Worm (Caenorhabditis elegans) whole organism, L4 larva: ENCODE data around the gene Y48A6B.14.

Experiments used
- F26F4.8 ChIP-seq: fragments of 200-800 bp; sonication (Bioruptor generic); conservative IDR thresholded peaks from 2 replicates; pipeline ENCODE4 v1.3.6; 2022; ENCODE audit warnings: missing genetic modification characterization, missing compliant biosample characterization
- F37D6.2 ChIP-seq: sonication (generic microtip); optimal IDR thresholded peaks from 2 replicates; lab custom pipeline; 2016; ENCODE audit warnings: mild to moderate bottlenecking, missing genetic modification characterization, missing compliant biosample characterization
- ZK337.2 ChIP-seq: fragments of 200-800 bp; sonication (Bioruptor generic); IDR thresholded peaks from 2 replicates; pipeline ENCODE4 v1.3.6; 2022; ENCODE audit warnings: missing genetic modification reagents, missing genetic modification characterization, missing compliant biosample characterization
- aha-1 ChIP-seq: fragments of 150-350 bp; peaks from one replicate; lab custom pipeline; 2014; ENCODE audit warnings: missing biosample characterization, missing genetic modification characterization
- aly-2 ChIP-seq: sonication (generic microtip); optimal IDR thresholded peaks from 2 replicates; lab custom pipeline; 2018; ENCODE audit warnings: missing biosample characterization, missing genetic modification characterization
- ceh-20 ChIP-seq: fragments of 200-800 bp; sonication (Bioruptor generic); IDR thresholded peaks from 2 replicates; pipeline ENCODE4 v1.3.6; 2022; ENCODE audit warnings: missing genetic modification reagents, missing genetic modification characterization, missing compliant biosample characterization
- ceh-82 ChIP-seq: sonication (generic microtip); optimal IDR thresholded peaks from 2 replicates; lab custom pipeline; 2017; ENCODE audit warnings: missing biosample characterization, missing genetic modification characterization
- ces-1 ChIP-seq: fragments of 150-350 bp; sonication (generic microtip); optimal IDR thresholded peaks from 4 replicates; lab custom pipeline; 2014; ENCODE audit warnings: missing biosample characterization, missing genetic modification reagents, missing genetic modification characterization
- cey-2 ChIP-seq: sonication (generic microtip); optimal IDR thresholded peaks from 3 replicates; lab custom pipeline; 2017; ENCODE audit warnings: missing genetic modification characterization, mild to moderate bottlenecking, missing compliant biosample characterization, antibody characterized with exemption, borderline replicate concordance; ENCODE audit not compliant: insufficient read depth
- daf-16 ChIP-seq, 3 experiments: sonication (generic microtip); optimal IDR thresholded peaks; 2 replicates each; lab custom pipeline; 2016 to 2017; ENCODE audit warnings: missing genetic modification characterization in 3 of 3, missing genetic modification reagents in 3 of 3, mild to moderate bottlenecking in 2 of 3, missing compliant biosample characterization in 2 of 3, missing biosample characterization in 1 of 3, moderate library complexity in 1 of 3
- dmd-8 ChIP-seq: fragments of 200-800 bp; sonication (Bioruptor generic); IDR thresholded peaks from 2 replicates; pipeline ENCODE4 v1.3.6; 2022; ENCODE audit warnings: missing genetic modification characterization, missing compliant biosample characterization
- dve-1 ChIP-seq: sonication (generic microtip); optimal IDR thresholded peaks from 2 replicates; lab custom pipeline; 2017; ENCODE audit warnings: antibody characterized with exemption, mild to moderate bottlenecking, missing genetic modification characterization, missing compliant biosample characterization; ENCODE audit not compliant: insufficient read depth
- fkh-10 ChIP-seq: fragments of 150-350 bp; optimal IDR thresholded peaks from 2 replicates; lab custom pipeline; 2014; ENCODE audit warnings: missing biosample characterization, missing genetic modification reagents, missing genetic modification characterization
- hif-1 ChIP-seq, 2 experiments: sonication (generic microtip); optimal IDR thresholded peaks; 2 replicates each; lab custom pipeline; 2016 to 2017; ENCODE audit warnings: missing compliant biosample characterization in 2 of 2, missing genetic modification characterization in 2 of 2, missing genetic modification reagents in 2 of 2, missing genotype in 2 of 2, mild to moderate bottlenecking in 1 of 2
- hlh-30 ChIP-seq: sonication (generic microtip); optimal IDR thresholded peaks from 2 replicates; lab custom pipeline; 2017; ENCODE audit warnings: antibody characterized with exemption, mild to moderate bottlenecking, missing genetic modification characterization, missing compliant biosample characterization; ENCODE audit not compliant: insufficient read depth
- lin-13 ChIP-seq: fragments of 150-350 bp; optimal IDR thresholded peaks from 2 replicates; lab custom pipeline; 2014; ENCODE audit warnings: missing biosample characterization, missing genetic modification reagents, missing genetic modification characterization
- lin-15B ChIP-seq: fragments of 150-350 bp; sonication (generic microtip); optimal IDR thresholded peaks from 3 replicates; lab custom pipeline; 2014; ENCODE audit warnings: missing biosample characterization, missing genetic modification characterization
- lin-38 ChIP-seq: fragments of 200-800 bp; sonication (Bioruptor generic); IDR thresholded peaks from 2 replicates; pipeline ENCODE4 v1.3.6; 2022; ENCODE audit warnings: missing genetic modification reagents, missing genetic modification characterization, missing compliant biosample characterization
- mdl-1 ChIP-seq, 2 experiments: fragments of 150-350 bp in 1 of 2; sonication (generic microtip) in 1 of 2; optimal IDR thresholded peaks; 2 replicates each; lab custom pipeline; 2014 to 2017; ENCODE audit warnings: missing biosample characterization in 2 of 2, missing genetic modification characterization in 2 of 2
- nhr-10 ChIP-seq: fragments of 150-350 bp; optimal IDR thresholded peaks from 2 replicates; lab custom pipeline; 2014; ENCODE audit warnings: missing biosample characterization, missing genetic modification characterization
- nhr-102 ChIP-seq: sonication (generic microtip); optimal IDR thresholded peaks from 2 replicates; lab custom pipeline; 2016; ENCODE audit warnings: mild to moderate bottlenecking, missing genetic modification characterization, moderate library complexity, missing compliant biosample characterization
- nhr-237 ChIP-seq: sonication (generic microtip); optimal IDR thresholded peaks from 2 replicates; lab custom pipeline; 2017; ENCODE audit warnings: missing biosample characterization, missing genetic modification characterization
- nhr-25 ChIP-seq: sonication (generic microtip); optimal IDR thresholded peaks from 2 replicates; lab custom pipeline; 2017; ENCODE audit warnings: missing genetic modification characterization, mild to moderate bottlenecking, missing compliant biosample characterization, antibody characterized with exemption, moderate library complexity, borderline replicate concordance; ENCODE audit not compliant: insufficient read depth
- nhr-6 ChIP-seq: fragments of 150-350 bp; optimal IDR thresholded peaks from 2 replicates; lab custom pipeline; 2014; ENCODE audit warnings: missing biosample characterization, missing genetic modification characterization
- nhr-76 ChIP-seq: fragments of 150-350 bp; optimal IDR thresholded peaks from 2 replicates; lab custom pipeline; 2014; ENCODE audit warnings: missing biosample characterization, missing genetic modification characterization
- pha-4 ChIP-seq, 2 experiments: fragments of 150-350 bp in 1 of 2; fragments of 200-800 bp in 1 of 2; sonication (Bioruptor generic) in 1 of 2; IDR thresholded peaks in 1 of 2; optimal IDR thresholded peaks in 1 of 2; 2 replicates each; pipeline versions ENCODE4 v1.3.6 to Lab custom; 2014 to 2022; ENCODE audit warnings: missing genetic modification characterization in 2 of 2, missing genetic modification reagents in 2 of 2, missing biosample characterization in 1 of 2, missing compliant biosample characterization in 1 of 2
- rbr-2 ChIP-seq: sonication (generic microtip); optimal IDR thresholded peaks from 2 replicates; lab custom pipeline; 2016; ENCODE audit warnings: missing genotype, missing genetic modification characterization, missing compliant biosample characterization
- saeg-2 ChIP-seq: fragments of 200-800 bp; sonication (Bioruptor generic); IDR thresholded peaks from 2 replicates; pipeline ENCODE4 v1.3.6; 2022; ENCODE audit warnings: missing genetic modification reagents, missing genetic modification characterization, missing compliant biosample characterization
- snpc-4 ChIP-seq: fragments of 150-350 bp; optimal IDR thresholded peaks from 2 replicates; lab custom pipeline; 2014; ENCODE audit warnings: missing biosample characterization, missing genetic modification characterization
- tag-97 ChIP-seq: fragments of 200-800 bp; sonication (Bioruptor generic); IDR thresholded peaks from 2 replicates; pipeline ENCODE4 v1.3.6; 2022; ENCODE audit warnings: missing genetic modification characterization, missing compliant biosample characterization
- unc-62 ChIP-seq, 3 experiments: fragments of 150-350 bp in 1 of 3; sonication (generic microtip); optimal IDR thresholded peaks in 2 of 3; peaks in 1 of 3; 1 replicate in 1 of 3; 2 replicates in 2 of 3; lab custom pipeline; 2014 to 2017; ENCODE audit warnings: missing biosample characterization in 3 of 3, missing genetic modification characterization in 3 of 3, missing genetic modification reagents in 3 of 3, missing genotype in 1 of 3
- ztf-11 ChIP-seq: fragments of 150-350 bp; optimal IDR thresholded peaks from 2 replicates; lab custom pipeline; 2014; ENCODE audit warnings: missing biosample characterization, missing genetic modification characterization

The Y48A6B.14 gene

DNA sequence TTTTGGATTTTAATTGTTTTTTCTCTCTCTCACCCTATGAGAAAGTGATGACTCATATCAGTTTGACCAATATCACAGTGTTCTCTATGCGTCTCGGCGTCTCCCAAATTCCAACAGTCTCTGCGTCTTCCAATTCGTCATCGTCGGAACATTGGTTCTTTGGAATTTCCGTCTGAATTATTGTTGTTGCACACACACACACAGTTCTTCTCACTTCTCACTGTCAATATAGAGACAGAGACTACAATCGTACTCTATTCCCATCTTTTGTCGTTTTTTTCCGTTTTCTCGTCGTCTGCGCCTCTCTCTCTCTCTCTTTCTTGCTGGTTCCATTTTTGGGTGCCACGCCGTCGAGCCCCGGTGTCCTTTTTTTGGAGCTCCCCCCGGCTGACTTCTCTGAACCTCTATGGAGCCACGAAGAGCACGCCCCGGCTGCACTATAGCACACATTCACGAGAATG, 19.3 kb downstream of the Y48A6B.14 start (continued):
- no peak for TF ChIP-seq lin-13 (GFP tag; lab: Kevin White, UChicago)
- TF ChIP-seq hlh-30 (tag; lab: Kevin White, UChicago): peak; percentile 16
- no peak for TF ChIP-seq F37D6.2 (tag; lab: Kevin White, UChicago)
- TF ChIP-seq nhr-25 (tag; lab: Kevin White, UChicago): no peak
- no peak for TF ChIP-seq ZK337.2 (GFP tag; lab: Robert Waterston, UW)
- TF ChIP-seq unc-62 (GFP tag; optimal IDR thresholded peaks at IDR 0.05 in 1 of 2; lab: Kevin White, UChicago): peak in 1 of 2 experiments; percentile 78
- no peak for TF ChIP-seq unc-62 (tag; optimal IDR thresholded peaks at IDR 0.05; lab: Kevin White, UChicago)
- TF ChIP-seq aly-2 (tag; lab: Kevin White, UChicago): no peak
- 0 out of 2 replicates have a peak, but pooled peaks have one; percentile 23 for TF ChIP-seq pha-4 (GFP tag; IDR thresholded peaks at IDR 0.05; lab: Robert Waterston, UW)
- peak; percentile 50 for TF ChIP-seq pha-4 (tag; optimal IDR thresholded peaks at IDR 0.05; lab: Kevin White, UChicago)
- no peak for TF ChIP-seq nhr-6 (tag; lab: Kevin White, UChicago)
- TF ChIP-seq lin-15B (tag; lab: Kevin White, UChicago): no peak
- TF ChIP-seq daf-16 (GFP tag; optimal IDR thresholded peaks at IDR 0.05; lab: Kevin White, UChicago): no peak
- TF ChIP-seq daf-16 (tag; optimal IDR thresholded peaks at IDR 0.05; lab: Kevin White, UChicago): peak; percentile 47

DNA sequence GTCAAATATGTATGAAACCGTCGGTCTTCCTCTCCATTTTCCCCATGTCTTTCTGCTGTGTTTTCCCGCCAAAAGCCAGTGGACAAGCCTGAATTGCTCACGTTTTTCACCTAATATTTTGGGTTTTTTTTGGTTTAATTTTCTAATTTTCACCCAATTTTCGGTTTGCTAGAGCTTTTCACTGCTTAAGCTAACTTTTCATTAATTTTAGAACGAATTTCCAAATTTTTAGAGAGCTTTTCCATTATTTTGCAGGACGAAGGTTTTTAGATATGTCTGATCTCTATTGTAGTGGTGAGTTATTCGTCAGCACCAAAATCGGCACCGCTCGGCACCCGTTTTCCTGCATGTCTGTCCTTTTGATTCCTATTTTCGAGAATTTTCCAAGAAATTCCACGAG, 22.2 kb downstream of the Y48A6B.14 start:
- TF ChIP-seq ces-1 (GFP tag; lab: Kevin White, UChicago) (no peak), cey-2 (tag; lab: Kevin White, UChicago) (no peak), aha-1 (peak; percentile 91), F26F4.8 (GFP tag; lab: Robert Waterston, UW) (no peak), dve-1 (tag; lab: Kevin White, UChicago) (no peak), ceh-82 (tag; lab: Kevin White, UChicago) (no peak)

DNA sequence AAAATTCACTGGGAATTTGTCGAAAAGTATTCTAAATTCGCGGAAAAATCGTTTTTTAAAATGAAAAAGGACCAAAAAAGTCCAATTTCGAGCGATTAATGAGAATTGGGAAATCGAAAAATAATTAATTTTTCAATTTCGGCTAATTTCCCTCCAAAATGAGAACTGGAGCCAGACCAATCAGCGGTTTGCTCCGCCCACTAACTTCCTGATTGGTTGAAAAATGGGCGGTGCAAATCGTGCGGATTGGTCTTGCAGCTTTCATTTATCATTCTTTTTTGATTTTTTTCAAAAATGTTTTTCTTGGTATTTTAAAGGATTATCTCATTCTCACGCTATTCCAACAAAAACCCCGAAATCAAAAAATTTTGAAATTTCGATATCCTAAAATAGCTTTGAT, 22.6 kb downstream of the Y48A6B.14 start:
- no peak for TF ChIP-seq nhr-76
- TF ChIP-seq ztf-11 (tag; lab: Kevin White, UChicago): no peak
- no peak for TF ChIP-seq nhr-237
- no peak for TF ChIP-seq saeg-2
- TF ChIP-seq nhr-102: no peak
- no peak for TF ChIP-seq hif-1 (tag; optimal IDR thresholded peaks at IDR 0.05; lab: Kevin White, UChicago)
- no peak for TF ChIP-seq nhr-6 (tag; lab: Kevin White, UChicago)
- TF ChIP-seq tag-97 (GFP tag; lab: Robert Waterston, UW): no peak
- no peak for TF ChIP-seq mdl-1 (tag; optimal IDR thresholded peaks at IDR 0.05; lab: Kevin White, UChicago)
- TF ChIP-seq ceh-20: no peak
- TF ChIP-seq hlh-30 (tag; lab: Kevin White, UChicago): no peak
- no peak for TF ChIP-seq ceh-82 (tag; lab: Kevin White, UChicago)
- no peak for TF ChIP-seq ces-1 (GFP tag; lab: Kevin White, UChicago)
- no peak for TF ChIP-seq fkh-10 (GFP tag; lab: Kevin White, UChicago)
- no peak for TF ChIP-seq lin-15B (tag; lab: Kevin White, UChicago)
- TF ChIP-seq dmd-8 (GFP tag; lab: Robert Waterston, UW): no peak
- TF ChIP-seq nhr-10: no peak
- TF ChIP-seq snpc-4 (tag; lab: Kevin White, UChicago): no peak
- no peak for TF ChIP-seq lin-38 (GFP tag; lab: Robert Waterston, UW)
- no peak for TF ChIP-seq rbr-2 (tag; lab: Kevin White, UChicago)
